Fruit fly (Drosophila melanogaster): ENCODE data around the gene noc.

- TF ChIP-seq CG10543 (GFP tag; optimal IDR thresholded peaks at IDR 0.05) (no peak), Lpt (GFP tag; optimal IDR thresholded peaks at IDR 0.05) (no peak), tx (GFP tag; optimal IDR thresholded peaks at IDR 0.05) (no peak), usp (GFP tag; optimal IDR thresholded peaks at IDR 0.05) (no peak), Lhr (GFP tag; optimal IDR thresholded peaks at IDR 0.05) (no peak)
Measured at dm6 chr2L:14455131-14455530, 35.5 kb upstream of the noc start.

All from whole organism, embryonic.